Fruit fly (Drosophila melanogaster) whole organism: ENCODE measurements around the gene CG7943.

Experiments used
- CG8478 ChIP-seq: fragments of >200 bp; optimal IDR thresholded peaks from 2 replicates; lab custom pipeline; 2018; ENCODE audit warnings: inconsistent platforms
- Dll ChIP-seq: fragments of >200 bp; optimal IDR thresholded peaks from 2 replicates; lab custom pipeline; 2017
- EcR ChIP-seq, 2 experiments: fragments of >200 bp; optimal IDR thresholded peaks; 2 replicates each; lab custom pipeline; 2017; ENCODE audit warnings: missing biosample characterization in 2 of 2, missing genetic modification characterization in 2 of 2, missing genetic modification reagents in 2 of 2
- psq ChIP-seq: fragments of >200 bp; optimal IDR thresholded peaks from 2 replicates; lab custom pipeline; 2017
- usp ChIP-seq: fragments of >200 bp; optimal IDR thresholded peaks from 2 replicates; lab custom pipeline; 2017; ENCODE audit warnings: missing biosample characterization, missing genetic modification characterization, mixed read lengths

DNA sequence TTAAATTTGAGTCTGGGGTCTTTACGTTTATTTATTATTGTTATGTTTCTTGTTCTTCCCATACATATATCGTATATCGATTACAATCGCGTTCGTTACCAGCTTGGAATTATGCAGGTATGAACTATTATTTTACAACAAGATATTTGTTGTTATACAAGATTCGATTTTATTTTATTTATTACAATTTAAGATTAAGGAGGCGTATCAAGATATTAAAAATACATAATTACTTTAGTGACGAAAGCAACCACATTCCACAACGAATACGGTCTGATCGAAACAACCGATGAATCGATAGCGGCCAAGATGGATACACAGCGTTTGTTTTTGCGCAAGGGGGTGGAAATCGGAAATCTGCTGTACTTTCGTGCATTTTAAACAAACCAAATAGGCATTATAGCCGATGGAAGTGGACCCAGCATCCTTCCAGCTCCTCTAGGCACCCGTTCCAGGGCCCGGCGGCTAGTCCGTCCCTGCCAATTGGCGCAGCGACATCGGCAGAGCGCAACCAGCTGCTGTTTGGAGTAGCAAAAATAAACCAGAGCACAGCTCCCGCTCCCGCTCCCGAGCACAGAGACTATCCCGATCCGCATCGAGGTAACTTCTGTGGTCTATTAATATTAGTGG is 48.5 kb upstream of the CG7943 start, which contains the start of the genes CG15525 and CG11504:
- no peak for TF ChIP-seq psq (lab: Kevin White, UChicago)
- no peak for TF ChIP-seq EcR (GFP tag; optimal IDR thresholded peaks at IDR 0.05; lab: Kevin White, UChicago)
- TF ChIP-seq CG8478 (lab: Kevin White, UChicago) = no peak
- no peak for TF ChIP-seq usp
- TF ChIP-seq Dll (lab: Kevin White, UChicago) = no peak
